Fruit fly (Drosophila melanogaster): ENCODE results near the gene Hsc70-1.
A peak's percentile ranks its signal among the peaks of the same experiment; 100 is the strongest.

Gene Hsc70-1

DNA sequence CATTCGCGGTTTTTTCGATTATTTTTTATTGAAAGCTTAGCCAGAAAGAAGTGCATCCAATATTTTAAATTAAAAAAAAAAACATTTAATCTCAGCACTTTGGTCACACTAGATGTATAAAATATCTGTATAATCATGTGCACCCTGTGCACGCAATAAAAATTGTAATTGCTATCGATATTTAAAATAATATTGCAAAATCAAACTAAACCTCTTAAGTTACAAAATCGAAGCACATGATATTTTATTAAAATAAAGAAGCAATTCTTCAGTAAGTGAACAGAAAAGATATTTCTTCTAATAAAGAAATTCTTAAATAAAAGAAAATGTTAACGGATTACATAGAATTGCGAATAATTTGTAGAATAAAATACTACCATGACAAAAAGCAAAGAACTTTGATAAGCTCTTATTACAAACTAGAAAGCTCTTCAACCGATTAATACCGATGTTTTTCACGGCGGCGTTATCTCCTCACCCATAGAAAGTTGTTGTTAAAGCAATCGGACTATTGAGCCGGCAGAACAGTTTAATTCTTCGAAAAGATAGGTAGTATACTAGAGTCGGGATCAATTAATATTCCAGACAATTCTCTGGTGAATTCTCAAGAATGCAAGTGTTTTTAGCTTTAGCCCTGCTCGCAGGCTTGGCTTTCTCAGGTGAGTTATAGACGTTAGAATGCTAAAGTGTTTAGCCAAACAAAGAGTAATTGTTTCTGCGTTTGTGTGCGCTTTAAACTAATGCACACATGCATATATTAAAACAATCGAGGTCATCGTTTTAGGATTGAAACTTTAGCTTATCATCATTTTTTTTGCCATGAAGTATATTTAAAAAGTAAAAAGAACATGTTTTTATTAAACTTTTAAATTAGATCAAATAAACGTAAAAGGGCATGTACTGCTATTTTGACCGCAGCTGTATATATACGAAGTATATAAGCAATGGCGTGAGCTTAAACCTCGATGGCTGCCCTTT, 20.2 kb downstream of the Hsc70-1 start, which contains the start of gene CtsK1 (continued):
- TF ChIP-seq HLHmδ (GFP tag; optimal IDR thresholded peaks at IDR 0.05) = no peak
- no peak for TF ChIP-seq dimm (GFP tag; IDR thresholded peaks at IDR 0.05)
- no peak for TF ChIP-seq Kr (GFP tag; optimal IDR thresholded peaks at IDR 0.05)
- no peak for TF ChIP-seq Gsc (GFP tag; IDR thresholded peaks at IDR 0.05)
- TF ChIP-seq Optix (GFP tag; IDR thresholded peaks at IDR 0.05) = no peak
- no peak for TF ChIP-seq CG8281 (tag; optimal IDR thresholded peaks at IDR 0.05)
- TF ChIP-seq btn (GFP tag; optimal IDR thresholded peaks at IDR 0.05) = no peak
- no peak for TF ChIP-seq CG12071 (GFP tag; optimal IDR thresholded peaks at IDR 0.05)
- no peak for TF ChIP-seq ewg (GFP tag; optimal IDR thresholded peaks at IDR 0.05)
- no peak for TF ChIP-seq CG31365 (tag; optimal IDR thresholded peaks at IDR 0.05)
- peak; percentile 1 for TF ChIP-seq CG6813 (GFP tag; optimal IDR thresholded peaks at IDR 0.05)
- TF ChIP-seq eyg (GFP tag; optimal IDR thresholded peaks at IDR 0.05) = no peak
- TF ChIP-seq CG7963 (GFP tag; IDR thresholded peaks at IDR 0.05; ENCODE audit: partially characterized antibody) = no peak
- TF ChIP-seq Abd-B (GFP tag; optimal IDR thresholded peaks at IDR 0.05) = peak; percentile 48
- TF ChIP-seq CG3995 (GFP tag; optimal IDR thresholded peaks at IDR 0.05) = peak; percentile 2
- TF ChIP-seq CG3407 (GFP tag; optimal IDR thresholded peaks at IDR 0.05) = no peak
- TF ChIP-seq CG16813 (GFP tag; IDR thresholded peaks at IDR 0.05; ENCODE audit: partially characterized antibody) = peak; percentile 48
- peak; percentile 25; the same call in 1 of the 2 replicates for TF ChIP-seq ara (GFP tag; IDR thresholded peaks at IDR 0.05)
- no peak for TF ChIP-seq CG9797 (GFP tag; optimal IDR thresholded peaks at IDR 0.05)
- no peak for TF ChIP-seq hth (optimal IDR thresholded peaks at IDR 0.05)
- TF ChIP-seq H15 (GFP tag; IDR thresholded peaks at IDR 0.05) = 0 out of 3 replicates have a peak, but pooled peaks have one; percentile 18
- TF ChIP-seq Hr51 (GFP tag; optimal IDR thresholded peaks at IDR 0.05) = peak in 1 of 2 experiments; percentile 25
- TF ChIP-seq CG14965 (GFP tag; optimal IDR thresholded peaks at IDR 0.05; ENCODE audit: borderline replicate concordance) = no peak
- no peak for TF ChIP-seq C15 (GFP tag; IDR thresholded peaks at IDR 0.05)
- TF ChIP-seq CG11085 (GFP tag; IDR thresholded peaks at IDR 0.05) = no peak
- TF ChIP-seq CG1602 (GFP tag; optimal IDR thresholded peaks at IDR 0.05) = no peak
- peak; percentile 47 for TF ChIP-seq gem (tag; optimal IDR thresholded peaks at IDR 0.05)
- no peak for TF ChIP-seq Atf-2 (GFP tag; optimal IDR thresholded peaks at IDR 0.05)
- TF ChIP-seq unpg (GFP tag; optimal IDR thresholded peaks at IDR 0.05) = peak; percentile 22
- TF ChIP-seq cg (GFP tag; optimal IDR thresholded peaks at IDR 0.05) = peak; percentile 15
- TF ChIP-seq E2f1 (GFP tag; IDR thresholded peaks at IDR 0.05) = no peak
- TF ChIP-seq lilli (GFP tag; optimal IDR thresholded peaks at IDR 0.05) = no peak
- no peak for TF ChIP-seq cas (GFP tag; IDR thresholded peaks at IDR 0.05)
- TF ChIP-seq jumu (GFP tag; optimal IDR thresholded peaks at IDR 0.05) = no peak
- TF ChIP-seq slbo (GFP tag; IDR thresholded peaks at IDR 0.05) = peak; percentile 49
- TF ChIP-seq usp (GFP tag; optimal IDR thresholded peaks at IDR 0.05) = no peak
- peak; percentile 66 for TF ChIP-seq CG17359 (tag; optimal IDR thresholded peaks at IDR 0.05)
- TF ChIP-seq CG30020 (tag; optimal IDR thresholded peaks at IDR 0.05) = peak; percentile 8
- 0 out of 3 replicates have a peak, but pooled peaks have one; percentile 33 for TF ChIP-seq Opbp (GFP tag; IDR thresholded peaks at IDR 0.05; ENCODE audit: partially characterized antibody)
- no peak for TF ChIP-seq CG6272 (GFP tag; IDR thresholded peaks at IDR 0.05)
- no peak for TF ChIP-seq CG8388 (GFP tag; optimal IDR thresholded peaks at IDR 0.05)
- TF ChIP-seq CG12659 (GFP tag; optimal IDR thresholded peaks at IDR 0.05) = peak; percentile 58
- peak; percentile 70 for TF ChIP-seq Xrp1 (GFP tag; IDR thresholded peaks at IDR 0.05)
- TF ChIP-seq tup (GFP tag; optimal IDR thresholded peaks at IDR 0.05) = no peak
- no peak for TF ChIP-seq ash1 (GFP tag; optimal IDR thresholded peaks at IDR 0.05)
- TF ChIP-seq CG10147 (GFP tag; optimal IDR thresholded peaks at IDR 0.05) = peak; percentile 44
- peak; percentile 10; the same call in 1 of the 2 replicates for TF ChIP-seq bbx (GFP tag; IDR thresholded peaks at IDR 0.05; ENCODE audit: partially characterized antibody)
- no peak for TF ChIP-seq CG1647 (GFP tag; optimal IDR thresholded peaks at IDR 0.05)

Measured in whole organism, embryonic.